Fruit fly (Drosophila melanogaster) whole organism, prepupa: ENCODE measurements around the gene skd.
A peak's percentile ranks its signal among the peaks of the same experiment; 100 is the strongest.

ENCODE experiments used
- CG10631 ChIP-seq: fragments of 200-800 bp; sonication (Bioruptor generic); optimal IDR thresholded peaks from 2 replicates; lab custom pipeline; 2016; ENCODE audit warnings: missing biosample characterization, missing genetic modification characterization
- CG10669 ChIP-seq: fragments of 200-800 bp; sonication (Bioruptor generic); optimal IDR thresholded peaks from 3 replicates; lab custom pipeline; 2018; ENCODE audit warnings: missing biosample characterization, mild to moderate bottlenecking, missing genetic modification characterization, moderate library complexity
- CG11294 ChIP-seq: fragments of 200-800 bp; sonication (Bioruptor generic); IDR thresholded peaks from 2 replicates; pipeline ENCODE4 v1.3.6; 2022; ENCODE audit warnings: missing biosample characterization, missing genetic modification characterization
- CG11762 ChIP-seq: fragments of 200-800 bp; sonication (Bioruptor generic); optimal IDR thresholded peaks from 3 replicates; lab custom pipeline; 2016; ENCODE audit warnings: missing biosample characterization, missing genetic modification characterization; ENCODE audit not compliant: insufficient read depth
- CG11902 ChIP-seq: fragments of 200-800 bp; sonication (Bioruptor generic); optimal IDR thresholded peaks from 3 replicates; lab custom pipeline; 2016; ENCODE audit warnings: missing biosample characterization, missing genetic modification characterization
- CG15336 ChIP-seq: fragments of 200-800 bp; sonication (Bioruptor generic); IDR thresholded peaks from 2 replicates; pipeline ENCODE4 v1.3.6; 2022; ENCODE audit warnings: missing biosample characterization, missing genetic modification characterization
- CG1621 ChIP-seq: fragments of 200-800 bp; sonication (Bioruptor generic); optimal IDR thresholded peaks from 3 replicates; lab custom pipeline; 2018; ENCODE audit warnings: missing biosample characterization, mild to moderate bottlenecking, missing genetic modification characterization
- CG16779 ChIP-seq: fragments of 200-800 bp; sonication (Bioruptor generic); optimal IDR thresholded peaks from 3 replicates; lab custom pipeline; 2017; ENCODE audit warnings: missing biosample characterization, mild to moderate bottlenecking, missing genetic modification characterization
- CG3032 ChIP-seq: fragments of 200-800 bp; optimal IDR thresholded peaks from 2 replicates; lab custom pipeline; 2019; ENCODE audit warnings: missing biosample characterization, mild to moderate bottlenecking, missing genetic modification characterization, moderate library complexity
- CG32006 ChIP-seq: fragments of 200-800 bp; sonication (Bioruptor generic); optimal IDR thresholded peaks from 3 replicates; lab custom pipeline; 2017; ENCODE audit warnings: missing biosample characterization, mild to moderate bottlenecking, missing genetic modification characterization
- CG3919 ChIP-seq: fragments of 200-800 bp; sonication (Bioruptor generic); optimal IDR thresholded peaks from 3 replicates; lab custom pipeline; 2016; ENCODE audit warnings: missing biosample characterization, missing genetic modification characterization
- CG4318 ChIP-seq: fragments of 200-800 bp; sonication (Bioruptor generic); optimal IDR thresholded peaks from 3 replicates; lab custom pipeline; 2017; ENCODE audit warnings: missing biosample characterization, mild to moderate bottlenecking, missing genetic modification characterization
- CG6276 ChIP-seq: fragments of 200-800 bp; sonication (Bioruptor generic); optimal IDR thresholded peaks from 2 replicates; lab custom pipeline; 2017; ENCODE audit warnings: missing biosample characterization, mild to moderate bottlenecking, missing genetic modification characterization
- CG6792 ChIP-seq: fragments of 200-800 bp; sonication (Bioruptor generic); optimal IDR thresholded peaks from 3 replicates; lab custom pipeline; 2016; ENCODE audit warnings: missing biosample characterization, missing genetic modification characterization
- CG6808 ChIP-seq: fragments of 200-800 bp; sonication (Bioruptor generic); optimal IDR thresholded peaks from 3 replicates; lab custom pipeline; 2017; ENCODE audit warnings: missing biosample characterization, missing genetic modification characterization, mild to moderate bottlenecking, moderate library complexity, missing genetic modification reagents
- CG6854 ChIP-seq: fragments of 200-800 bp; sonication (Bioruptor generic); optimal IDR thresholded peaks from 2 replicates; lab custom pipeline; 2017; ENCODE audit warnings: missing biosample characterization, mild to moderate bottlenecking, missing genetic modification characterization
- CG8632 ChIP-seq: fragments of 200-800 bp; sonication (Bioruptor generic); optimal IDR thresholded peaks from 3 replicates; lab custom pipeline; 2016; ENCODE audit warnings: missing biosample characterization, missing genetic modification characterization
- CG9139 ChIP-seq: fragments of 200-800 bp; sonication (Bioruptor generic); optimal IDR thresholded peaks from 3 replicates; lab custom pipeline; 2017; ENCODE audit warnings: missing biosample characterization, mild to moderate bottlenecking, missing genetic modification characterization
- Eip75B ChIP-seq: fragments of 200-800 bp; sonication (Bioruptor generic); optimal IDR thresholded peaks from 3 replicates; lab custom pipeline; 2016; ENCODE audit warnings: missing biosample characterization, missing genetic modification characterization
- Eip78C ChIP-seq: fragments of 200-800 bp; sonication (Bioruptor generic); peaks from one replicate; lab custom pipeline; 2016; ENCODE audit warnings: missing biosample characterization, missing genetic modification characterization
- Ets96B ChIP-seq: fragments of 200-800 bp; optimal IDR thresholded peaks from 2 replicates; lab custom pipeline; 2019; ENCODE audit warnings: missing biosample characterization, mild to moderate bottlenecking, missing genetic modification characterization, moderate library complexity
- Hr38 ChIP-seq: sonication (Bioruptor generic); optimal IDR thresholded peaks from 2 replicates; lab custom pipeline; 2016; ENCODE audit warnings: missing biosample characterization, missing genetic modification characterization
- Hr4 ChIP-seq: fragments of 200-800 bp; sonication (Bioruptor generic); optimal IDR thresholded peaks from 3 replicates; lab custom pipeline; 2016; ENCODE audit warnings: missing biosample characterization, missing genetic modification characterization
- Lpt ChIP-seq: fragments of 200-800 bp; sonication (Bioruptor generic); optimal IDR thresholded peaks from 3 replicates; lab custom pipeline; 2016; ENCODE audit warnings: missing biosample characterization, missing genetic modification characterization
- Met ChIP-seq: fragments of 200-800 bp; sonication (Bioruptor generic); optimal IDR thresholded peaks from 3 replicates; lab custom pipeline; 2016; ENCODE audit warnings: missing biosample characterization, missing genetic modification characterization
- OdsH ChIP-seq: fragments of 200-800 bp; sonication (Bioruptor generic); optimal IDR thresholded peaks from 3 replicates; lab custom pipeline; 2016; ENCODE audit warnings: missing biosample characterization, missing genetic modification characterization
- Sox14 ChIP-seq: fragments of 200-800 bp; sonication (Bioruptor generic); optimal IDR thresholded peaks from 3 replicates; lab custom pipeline; 2016; ENCODE audit warnings: missing biosample characterization, missing genetic modification characterization
- achi ChIP-seq: fragments of 200-800 bp; sonication (Bioruptor generic); optimal IDR thresholded peaks from 3 replicates; lab custom pipeline; 2016; ENCODE audit warnings: missing biosample characterization, missing genetic modification characterization
- acj6 ChIP-seq: fragments of 200-800 bp; sonication (Bioruptor generic); optimal IDR thresholded peaks from 3 replicates; lab custom pipeline; 2016; ENCODE audit warnings: missing biosample characterization, missing genetic modification characterization
- cyc ChIP-seq: fragments of 200-800 bp; sonication (Bioruptor generic); optimal IDR thresholded peaks from 3 replicates; lab custom pipeline; 2016; ENCODE audit warnings: missing biosample characterization, missing genetic modification characterization
- eg ChIP-seq: fragments of 200-800 bp; sonication (Bioruptor generic); IDR thresholded peaks from 3 replicates; pipeline ENCODE4 v1.3.6; 2022; ENCODE audit warnings: missing biosample characterization, missing genetic modification characterization
- esn ChIP-seq: fragments of 200-800 bp; sonication (Bioruptor generic); optimal IDR thresholded peaks from 2 replicates; lab custom pipeline; 2016; ENCODE audit warnings: missing biosample characterization, mild to moderate bottlenecking, missing genetic modification characterization, moderate library complexity
- lz ChIP-seq: fragments of 200-800 bp; sonication (Bioruptor generic); optimal IDR thresholded peaks from 3 replicates; lab custom pipeline; 2016; ENCODE audit warnings: missing biosample characterization, missing genetic modification characterization
- net ChIP-seq: fragments of 200-800 bp; sonication (Bioruptor generic); optimal IDR thresholded peaks from 3 replicates; lab custom pipeline; 2016; ENCODE audit warnings: missing biosample characterization, missing genetic modification characterization
- pdm3 ChIP-seq: fragments of 200-800 bp; sonication (Bioruptor generic); optimal IDR thresholded peaks from 3 replicates; lab custom pipeline; 2016; ENCODE audit warnings: missing biosample characterization, missing genetic modification characterization
- salr ChIP-seq, 2 experiments: fragments of 200-800 bp; sonication (Bioruptor generic); optimal IDR thresholded peaks; 3 replicates each; lab custom pipeline; 2016 to 2018; ENCODE audit warnings: missing biosample characterization in 2 of 2, missing genetic modification characterization in 2 of 2, mild to moderate bottlenecking in 1 of 2
- spab ChIP-seq: fragments of 200-800 bp; sonication (Bioruptor generic); optimal IDR thresholded peaks from 2 replicates; lab custom pipeline; 2017; ENCODE audit warnings: missing biosample characterization, mild to moderate bottlenecking, missing genetic modification characterization, missing genetic modification reagents
- ss ChIP-seq, 2 experiments: fragments of 200-800 bp; sonication (Bioruptor generic); optimal IDR thresholded peaks; 2 replicates in 1 of 2; 3 replicates in 1 of 2; lab custom pipeline; 2017 to 2018; ENCODE audit warnings: mild to moderate bottlenecking in 2 of 2, missing biosample characterization in 2 of 2, missing genetic modification characterization in 2 of 2, moderate library complexity in 1 of 2
- topi ChIP-seq: fragments of 200-800 bp; sonication (Bioruptor generic); optimal IDR thresholded peaks from 3 replicates; lab custom pipeline; 2016; ENCODE audit warnings: missing biosample characterization, missing genetic modification characterization

Gene skd

DNA sequence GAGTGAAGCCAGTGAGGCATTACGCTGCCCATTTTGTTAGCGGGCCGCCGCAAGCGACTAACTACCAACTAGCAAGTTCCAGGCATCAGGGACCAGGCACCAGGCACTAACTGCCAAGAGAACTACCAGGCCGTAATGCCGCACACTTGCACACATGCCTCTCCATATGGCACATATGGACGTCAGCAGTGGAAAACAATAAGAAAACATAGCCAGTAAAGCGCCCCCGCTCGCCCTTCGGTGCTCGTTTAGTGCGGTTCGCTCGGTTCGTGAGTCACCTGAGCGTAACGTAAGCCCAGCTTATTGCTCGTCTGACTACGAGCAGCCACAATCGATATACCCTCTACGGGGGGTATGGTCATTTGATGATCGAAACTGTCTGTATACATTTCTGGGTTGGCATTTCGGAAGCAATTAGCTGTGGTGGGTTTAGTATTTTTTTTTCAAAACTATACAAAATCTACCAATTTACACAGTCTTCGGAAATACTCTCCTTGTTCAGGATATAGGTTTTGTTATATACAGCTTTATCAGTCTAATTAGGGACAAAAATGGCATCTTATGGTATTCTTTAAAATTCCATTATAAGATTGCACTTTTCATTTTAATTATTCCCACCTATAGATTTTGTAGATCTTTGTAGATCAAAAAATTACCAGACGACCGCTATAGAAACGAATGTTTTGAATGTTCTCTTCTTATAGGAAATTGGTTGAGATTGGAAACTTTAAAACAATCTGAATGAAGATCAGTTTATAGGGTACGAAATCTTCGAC is 29.7 kb upstream of the skd start (continued):
- TF ChIP-seq CG16779 (tag; lab: Kevin White, UChicago) (peak; percentile 26), Hr4 (GFP tag; lab: Kevin White, UChicago) (peak; percentile 71), Sox14 (peak; percentile 66), topi (peak; percentile 76), ss (GFP tag; optimal IDR thresholded peaks at IDR 0.05; lab: Kevin White, UChicago) (peak in 1 of 2 experiments; percentile 23), salr (GFP tag; optimal IDR thresholded peaks at IDR 0.05; lab: Kevin White, UChicago) (peak in 1 of 2 experiments; percentile 83), CG6854 (GFP tag; lab: Kevin White, UChicago) (peak; percentile 86), CG15336 (GFP tag; lab: Robert Waterston, UW) (no peak), cyc (GFP tag; lab: Kevin White, UChicago) (peak; percentile 60)

DNA sequence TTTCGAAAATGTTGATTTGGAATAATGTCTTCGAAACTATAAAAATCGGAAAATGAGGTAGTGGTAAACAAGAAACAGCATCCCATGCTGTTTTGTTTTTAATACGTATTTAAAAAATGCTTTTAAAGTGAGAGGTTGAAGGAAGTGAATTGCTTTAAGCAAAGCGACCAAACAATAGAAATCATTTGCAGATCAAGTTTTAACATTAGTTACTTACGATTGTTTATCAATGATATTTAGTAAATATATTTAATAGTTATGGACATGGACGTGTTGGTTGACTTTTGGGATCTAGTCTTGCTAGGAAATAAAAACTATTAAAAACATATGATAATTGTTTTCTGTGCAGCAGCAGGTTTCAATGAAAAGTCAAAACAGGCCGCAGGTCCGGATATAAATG is 29.1 kb upstream of the skd start:
- peak; percentile 78 for TF ChIP-seq Eip78C (GFP tag; lab: Kevin White, UChicago)
- TF ChIP-seq achi (GFP tag; lab: Kevin White, UChicago): peak; percentile 17
- no peak for TF ChIP-seq lz
- TF ChIP-seq net (GFP tag; lab: Kevin White, UChicago): peak; percentile 40
- TF ChIP-seq pdm3: peak; percentile 56
- peak; percentile 5 for TF ChIP-seq spab (GFP tag; lab: Kevin White, UChicago)
- TF ChIP-seq CG3919 (GFP tag; lab: Kevin White, UChicago): peak; percentile 39
- peak; percentile 44 for TF ChIP-seq OdsH (GFP tag; lab: Kevin White, UChicago)
- TF ChIP-seq Eip75B (GFP tag; lab: Kevin White, UChicago): no peak
- peak; percentile 11; the same call in 1 of the 2 replicates for TF ChIP-seq CG15336 (GFP tag; lab: Robert Waterston, UW)
- TF ChIP-seq acj6 (GFP tag; lab: Kevin White, UChicago): peak; percentile 21
- TF ChIP-seq CG9139: no peak
- peak; percentile 21 for TF ChIP-seq Lpt (GFP tag; lab: Kevin White, UChicago)
- peak; percentile 38 for TF ChIP-seq Ets96B (tag; lab: Kevin White, UChicago)
- no peak for TF ChIP-seq CG11294 (GFP tag; lab: Robert Waterston, UW)
- TF ChIP-seq CG6808: peak; percentile 35
- peak; percentile 25 for TF ChIP-seq CG10669 (GFP tag; lab: Kevin White, UChicago)
- TF ChIP-seq CG32006 (GFP tag; lab: Kevin White, UChicago): peak; percentile 75
- peak; percentile 32; the same call in 1 of the 3 replicates for TF ChIP-seq eg
- TF ChIP-seq Hr4 (GFP tag; lab: Kevin White, UChicago): peak; percentile 48
- peak; percentile 53 for TF ChIP-seq CG6276 (GFP tag; lab: Kevin White, UChicago)
- peak; percentile 4 for TF ChIP-seq Met
- no peak for TF ChIP-seq CG11902 (GFP tag; lab: Kevin White, UChicago)
- TF ChIP-seq CG4318 (GFP tag; lab: Kevin White, UChicago): peak; percentile 66
- peak; percentile 40 for TF ChIP-seq CG10631 (GFP tag; lab: Kevin White, UChicago)
- TF ChIP-seq CG6792: peak; percentile 34
- peak; percentile 9 for TF ChIP-seq CG3032 (tag; lab: Kevin White, UChicago)
- peak; percentile 31 for TF ChIP-seq CG8632 (GFP tag; lab: Kevin White, UChicago)
- TF ChIP-seq CG11762: peak; percentile 11
- no peak for TF ChIP-seq Hr38 (GFP tag; lab: Kevin White, UChicago)
- peak; percentile 8 for TF ChIP-seq esn (GFP tag; lab: Kevin White, UChicago)
- TF ChIP-seq Sox14: peak; percentile 2
- TF ChIP-seq salr (GFP tag; optimal IDR thresholded peaks at IDR 0.05; lab: Kevin White, UChicago): peak in 1 of 2 experiments; percentile 16
- TF ChIP-seq CG1621: no peak
- TF ChIP-seq topi: no peak
